Worm (Caenorhabditis elegans): ENCODE results near the gene sre-7.
"Not testable (repeated sequence)": the region's sequence is repeated elsewhere in the genome, so short reads cannot be mapped to it uniquely, and the experiment has no call there.

Gene sre-7

DNA sequence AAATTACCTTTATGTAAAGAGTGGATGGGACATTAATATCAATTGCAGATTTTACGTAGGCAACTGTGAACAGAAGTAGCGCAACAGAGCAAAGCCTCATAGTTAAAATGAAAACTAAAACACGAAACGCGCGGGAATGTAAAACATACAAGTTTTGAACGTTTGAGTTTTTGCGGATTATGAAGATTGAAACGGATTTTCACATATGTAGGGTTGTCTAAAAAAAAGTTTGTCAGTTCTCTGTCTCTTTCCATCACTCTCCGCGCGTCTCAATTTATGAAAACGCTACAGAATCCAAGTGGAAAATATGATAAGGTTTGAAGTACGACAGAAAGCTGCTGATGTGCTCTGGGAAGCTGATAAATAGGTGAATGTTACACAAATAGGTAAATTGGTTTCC, 2.8 kb downstream of the sre-7 start, which contains the start of gene K02E11.3:
TSS of gene K02E11.3 (minus strand) at position 101 of the 400 bp plus-strand sequence.
- TF ChIP-seq W03F9.2 (tag; optimal IDR thresholded peaks at IDR 0.05) (no peak), him-1 (tag; optimal IDR thresholded peaks at IDR 0.05) (no peak), dao-5 (tag; optimal IDR thresholded peaks at IDR 0.05) (no peak)

DNA sequence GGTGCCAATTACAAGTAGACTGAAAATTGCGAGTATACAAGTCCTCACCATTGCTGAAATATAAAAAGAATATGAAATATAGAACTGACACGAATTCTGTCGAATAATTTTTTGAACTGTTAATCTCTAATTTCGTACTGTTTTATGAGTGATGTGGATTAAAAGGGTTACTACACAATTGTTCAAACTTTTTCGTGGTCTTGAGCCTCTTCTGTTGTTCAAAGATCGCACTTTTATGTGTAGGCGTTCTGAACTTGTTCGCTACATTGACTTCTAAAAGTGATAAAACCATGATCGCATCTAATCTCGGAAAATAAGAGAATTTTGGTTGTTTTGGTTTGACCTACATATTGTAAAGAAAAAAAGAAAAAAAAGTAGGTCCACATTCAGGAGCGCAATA, 4.0 kb downstream of the sre-7 start, which contains the start of gene K02E11.4:
TSS of gene K02E11.4 (minus strand) at position 101 of the 400 bp plus-strand sequence.
- TF ChIP-seq him-1 (tag; optimal IDR thresholded peaks at IDR 0.05) = no peak
- no peak for TF ChIP-seq dao-5 (tag; optimal IDR thresholded peaks at IDR 0.05)
- no peak for TF ChIP-seq W03F9.2 (tag; optimal IDR thresholded peaks at IDR 0.05)

DNA sequence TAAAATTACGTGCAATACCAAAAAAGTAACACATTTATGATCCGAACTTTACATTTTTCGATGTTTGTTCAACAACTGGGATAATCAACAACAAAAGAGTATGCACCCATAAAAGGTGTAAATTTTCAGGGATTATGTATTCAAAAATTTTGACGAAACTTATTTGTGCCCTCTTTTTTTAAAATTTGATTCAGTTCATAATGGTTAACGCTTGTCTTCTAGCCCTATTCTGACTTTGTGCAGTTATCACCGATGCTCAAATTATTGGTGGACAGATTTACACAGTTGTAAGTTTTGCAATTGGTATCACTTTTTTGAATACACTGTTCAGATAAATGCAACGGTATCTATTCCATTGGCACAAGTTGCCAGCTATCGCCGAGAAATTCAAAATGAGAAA, 4.7 kb downstream of the sre-7 start, which contains the start of gene K02E11.6:
TSS of gene K02E11.6 (plus strand) at position 149 of the 400 bp plus-strand sequence.
- no peak for TF ChIP-seq him-1 (tag; optimal IDR thresholded peaks at IDR 0.05)
- TF ChIP-seq dao-5 (tag; optimal IDR thresholded peaks at IDR 0.05) = no peak
- no peak for TF ChIP-seq W03F9.2 (tag; optimal IDR thresholded peaks at IDR 0.05)

DNA sequence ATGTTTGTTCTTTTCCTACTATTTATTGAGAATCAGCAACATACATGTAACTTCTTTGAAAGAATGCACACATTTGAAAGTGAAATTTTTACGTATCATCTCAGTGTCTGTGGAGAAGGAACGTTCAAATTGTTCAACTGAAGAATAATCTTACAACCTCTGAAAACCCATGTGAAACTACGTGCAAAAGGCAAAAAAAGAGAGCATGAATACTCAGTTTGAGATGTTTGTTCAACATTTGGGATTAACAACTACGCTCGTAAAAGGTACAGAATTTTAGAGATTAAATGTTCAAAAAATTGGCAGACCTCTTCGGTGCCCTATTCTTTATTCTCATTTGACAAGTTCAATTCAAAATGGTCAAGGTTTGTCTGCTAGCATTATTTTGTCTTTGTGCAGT, 8.0 kb downstream of the sre-7 start, which contains the start of gene K02E11.5:
TSS of gene K02E11.5 (plus strand) at position 301 of the 400 bp plus-strand sequence.
- TF ChIP-seq him-1 (tag; optimal IDR thresholded peaks at IDR 0.05) (no peak), W03F9.2 (tag; optimal IDR thresholded peaks at IDR 0.05) (no peak)

DNA sequence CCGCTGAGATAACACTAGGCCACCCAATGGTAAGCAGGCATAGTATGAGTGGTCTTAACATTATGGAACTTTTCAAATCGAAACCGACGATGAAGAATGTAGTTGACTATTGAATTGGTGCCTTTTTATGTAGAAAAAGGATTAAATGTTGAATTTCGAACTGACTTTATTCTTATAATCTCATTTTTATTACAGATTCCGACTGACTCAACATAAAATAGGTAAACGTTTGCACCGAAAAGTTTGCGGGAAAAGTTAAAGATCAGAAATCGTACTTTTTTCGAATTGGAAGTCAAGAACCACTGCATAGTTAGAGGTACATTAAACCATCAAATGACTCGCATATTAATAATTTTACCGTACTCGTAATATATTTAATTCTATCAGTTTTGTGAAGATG, 10.2 kb downstream of the sre-7 start, which contains the start of gene K02E11.7:
TSS of gene K02E11.7 (minus strand) at position 101 of the 400 bp plus-strand sequence.
- TF ChIP-seq dao-5 (tag; optimal IDR thresholded peaks at IDR 0.05) = no peak
- no peak for TF ChIP-seq W03F9.2 (tag; optimal IDR thresholded peaks at IDR 0.05)
- no peak for TF ChIP-seq him-1 (tag; optimal IDR thresholded peaks at IDR 0.05)

DNA sequence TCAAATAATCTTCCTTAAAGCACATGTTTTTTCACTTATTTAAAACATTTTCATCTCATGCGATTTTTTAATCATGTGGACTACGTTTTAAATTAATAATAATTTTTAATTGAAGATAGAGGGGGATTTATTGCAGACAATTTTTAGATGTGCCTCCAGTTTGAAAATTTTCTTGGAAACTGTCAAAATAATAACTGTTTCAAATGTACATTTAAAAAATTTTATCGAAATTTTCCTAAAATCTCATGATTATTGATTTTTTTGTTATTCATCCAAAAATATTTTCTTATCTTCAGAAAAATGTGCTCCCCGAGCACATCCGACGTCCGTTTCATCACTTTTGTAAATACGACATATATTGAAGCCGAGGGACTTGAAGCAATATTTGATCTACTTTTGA, 12.8 kb downstream of the sre-7 start, which contains the start of gene sre-8:
TSS of gene sre-8 (plus strand) at position 301 of the 400 bp plus-strand sequence.
- TF ChIP-seq W03F9.2 (tag; optimal IDR thresholded peaks at IDR 0.05) (no peak), dao-5 (tag; optimal IDR thresholded peaks at IDR 0.05) (no peak), him-1 (tag; optimal IDR thresholded peaks at IDR 0.05) (no peak)

DNA sequence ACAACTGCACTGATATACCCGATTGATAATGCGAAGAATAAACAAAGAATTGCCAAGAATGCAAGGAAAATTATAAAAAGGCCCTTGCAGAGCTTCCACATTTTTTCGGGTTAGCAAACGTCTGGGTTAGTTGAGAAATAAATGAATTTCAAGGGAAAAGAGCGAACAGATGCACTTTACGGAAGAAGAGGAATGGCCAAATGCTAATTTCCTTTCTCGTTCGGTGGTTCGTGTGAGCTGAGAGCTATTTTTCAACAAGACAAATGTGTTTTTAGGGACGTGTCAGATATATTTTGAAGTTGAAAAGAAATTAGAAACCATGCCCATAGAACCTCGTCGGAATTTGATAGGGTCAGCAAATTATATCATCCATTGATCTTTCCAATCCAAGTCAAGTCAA, 16.8 kb downstream of the sre-7 start, which contains the start of gene F40G12.2:
TSS of gene F40G12.2 (minus strand) at position 101 of the 400 bp plus-strand sequence.
- no peak for TF ChIP-seq him-1 (tag; optimal IDR thresholded peaks at IDR 0.05)
- no peak for TF ChIP-seq W03F9.2 (tag; optimal IDR thresholded peaks at IDR 0.05)
- TF ChIP-seq dao-5 (tag; optimal IDR thresholded peaks at IDR 0.05) = no peak

DNA sequence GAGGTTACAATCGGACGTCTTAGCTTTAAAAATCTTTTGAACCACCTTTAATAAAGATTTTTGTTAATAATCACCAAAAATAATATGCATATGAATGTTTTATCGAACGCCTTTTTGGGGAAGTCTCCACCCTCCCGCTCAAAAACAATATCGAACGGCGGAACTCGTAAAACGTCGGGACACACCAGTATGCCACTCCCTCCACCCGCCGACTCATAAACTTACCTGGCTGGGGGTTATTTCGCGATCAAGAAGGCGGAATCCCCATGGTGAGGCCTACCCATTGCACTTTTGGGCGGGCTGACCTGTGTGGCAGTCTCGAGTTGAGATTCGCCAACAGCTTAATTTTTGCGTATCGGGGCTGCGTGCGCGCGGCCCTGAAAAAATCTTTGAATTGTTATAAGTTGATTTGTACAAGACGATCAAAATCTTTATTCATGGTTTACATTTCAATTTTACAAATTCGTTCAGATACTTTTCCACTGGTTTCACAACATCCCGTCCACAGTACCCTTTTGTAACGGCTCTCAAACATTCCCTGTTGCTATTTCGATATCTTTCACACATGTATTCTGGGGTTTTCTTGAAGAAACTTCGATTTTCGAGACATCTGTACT, 23.4 kb downstream of the sre-7 start:
- TF ChIP-seq him-1 (tag; optimal IDR thresholded peaks at IDR 0.05) (no peak), dao-5 (tag; optimal IDR thresholded peaks at IDR 0.05) (no peak), W03F9.2 (tag; optimal IDR thresholded peaks at IDR 0.05) (no peak)

DNA sequence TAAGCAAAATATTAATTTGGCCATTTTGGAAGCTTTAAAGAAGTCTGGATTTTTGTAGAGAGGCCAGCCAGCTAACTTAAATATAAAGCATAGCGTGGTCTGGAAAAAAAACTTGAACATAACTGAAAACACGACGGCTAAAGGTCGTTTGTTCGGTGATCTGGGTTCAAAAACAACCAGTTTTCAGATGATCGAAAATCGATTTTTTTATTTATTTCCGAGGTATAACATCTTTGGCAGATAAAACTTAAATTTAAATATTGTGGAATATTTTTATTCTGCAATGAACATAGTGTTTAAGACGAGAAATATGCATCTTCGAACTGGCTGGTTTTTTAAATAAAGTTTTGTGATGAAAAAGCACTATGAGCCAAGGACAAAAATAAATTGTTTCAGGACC, 24.6 kb downstream of the sre-7 start, which contains the start of gene F40G12.4:
TSS of gene F40G12.4 (minus strand) at position 101 of the 400 bp plus-strand sequence.
- TF ChIP-seq W03F9.2 (tag; optimal IDR thresholded peaks at IDR 0.05) (no peak), dao-5 (tag; optimal IDR thresholded peaks at IDR 0.05) (no peak), him-1 (tag; optimal IDR thresholded peaks at IDR 0.05) (no peak)

DNA sequence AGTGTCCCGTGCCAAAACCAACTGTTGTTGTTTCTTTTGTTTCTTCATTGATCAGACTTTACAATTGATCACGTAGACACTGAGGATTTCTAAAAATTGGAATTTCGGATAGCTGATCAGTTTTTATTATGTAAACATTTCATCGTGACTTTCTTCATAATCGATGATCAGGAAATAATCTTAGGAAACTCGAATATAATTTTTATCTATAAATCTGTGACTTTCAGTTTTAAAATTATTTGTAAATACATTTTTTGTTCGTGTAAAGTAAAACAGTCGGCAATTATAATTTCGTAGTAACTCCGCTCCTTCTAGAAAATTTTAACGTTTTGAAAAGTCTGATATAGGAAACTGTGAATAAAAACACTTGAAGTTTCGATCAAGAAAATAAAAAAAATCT, 26.7 kb downstream of the sre-7 start, which contains the start of gene F40G12.5:
TSS of gene F40G12.5 (minus strand) at position 101 of the 400 bp plus-strand sequence.
- TF ChIP-seq him-1 (tag; optimal IDR thresholded peaks at IDR 0.05) (no peak), dao-5 (tag; optimal IDR thresholded peaks at IDR 0.05) (no peak), W03F9.2 (tag; optimal IDR thresholded peaks at IDR 0.05) (no peak)

DNA sequence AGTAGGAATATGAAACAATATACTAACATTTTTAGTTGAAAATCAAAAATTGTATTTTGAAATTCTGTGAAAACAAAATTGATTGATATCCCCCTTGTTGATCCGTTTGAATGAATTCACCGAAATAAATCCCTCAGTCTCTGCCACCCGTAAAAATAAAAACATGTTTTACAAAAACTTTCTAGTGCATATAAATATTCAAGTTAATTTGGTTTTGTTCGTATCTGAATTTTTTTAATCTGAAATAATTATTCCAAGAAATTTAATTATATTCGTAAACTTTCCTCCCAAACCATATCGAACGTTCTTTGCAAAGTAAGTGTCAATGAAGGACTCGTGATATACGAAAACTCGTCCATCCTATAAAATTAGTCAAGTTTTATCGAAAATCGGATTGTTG, 29.0 kb downstream of the sre-7 start, which contains the start of gene F40G12.6:
TSS of gene F40G12.6 (minus strand) at position 101 of the 400 bp plus-strand sequence.
- no peak for TF ChIP-seq him-1 (tag; optimal IDR thresholded peaks at IDR 0.05)
- TF ChIP-seq dao-5 (tag; optimal IDR thresholded peaks at IDR 0.05) = no peak
- TF ChIP-seq W03F9.2 (tag; optimal IDR thresholded peaks at IDR 0.05) = no peak

DNA sequence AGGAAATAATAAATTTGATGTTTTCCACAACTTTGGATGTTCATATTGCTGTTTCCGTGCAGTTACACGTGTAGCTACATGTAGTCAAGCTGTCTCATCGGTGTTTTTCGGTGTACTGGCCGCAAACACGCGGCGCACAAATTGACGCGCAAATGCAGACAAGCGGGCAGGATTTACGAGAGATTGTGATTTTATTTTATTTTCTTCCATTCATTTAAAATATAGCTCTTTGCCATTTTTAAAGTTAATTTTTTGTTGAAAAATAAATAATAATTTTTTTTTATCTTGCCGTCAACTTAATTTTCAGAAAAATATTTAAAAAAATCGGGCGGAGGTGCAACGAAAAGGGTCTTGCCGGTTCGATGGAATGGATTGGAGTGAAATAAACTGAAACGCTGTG, 30.3 kb downstream of the sre-7 start, which contains the start of gene F40G12.7:
TSS of gene F40G12.7 (plus strand) at position 301 of the 400 bp plus-strand sequence.
- TF ChIP-seq W03F9.2, dao-5, him-1 (tag; optimal IDR thresholded peaks at IDR 0.05): not testable (repeated sequence)

DNA sequence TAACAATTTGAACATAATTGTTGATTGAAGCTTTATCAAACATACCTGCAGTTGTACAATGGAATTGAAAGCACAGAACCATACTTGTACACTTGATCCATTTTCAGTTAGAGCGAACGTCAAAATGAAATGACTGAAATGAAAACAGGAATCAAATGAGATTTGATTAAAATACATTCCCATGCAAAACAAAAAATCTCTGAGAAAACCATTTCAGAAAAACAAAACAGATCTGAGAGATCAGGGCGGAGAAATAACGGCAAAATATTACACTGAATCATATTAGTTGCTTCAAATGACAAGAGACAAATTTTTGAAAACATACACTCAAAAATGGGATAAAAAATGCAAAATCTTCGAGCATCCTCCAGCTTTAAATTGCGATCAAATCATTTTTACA, 35.8 kb downstream of the sre-7 start, which contains the start of gene srt-33:
TSS of gene srt-33 (minus strand) at position 101 of the 400 bp plus-strand sequence.
- TF ChIP-seq him-1 (tag; optimal IDR thresholded peaks at IDR 0.05) = no peak
- no peak for TF ChIP-seq dao-5 (tag; optimal IDR thresholded peaks at IDR 0.05)
- TF ChIP-seq W03F9.2 (tag; optimal IDR thresholded peaks at IDR 0.05) = no peak

DNA sequence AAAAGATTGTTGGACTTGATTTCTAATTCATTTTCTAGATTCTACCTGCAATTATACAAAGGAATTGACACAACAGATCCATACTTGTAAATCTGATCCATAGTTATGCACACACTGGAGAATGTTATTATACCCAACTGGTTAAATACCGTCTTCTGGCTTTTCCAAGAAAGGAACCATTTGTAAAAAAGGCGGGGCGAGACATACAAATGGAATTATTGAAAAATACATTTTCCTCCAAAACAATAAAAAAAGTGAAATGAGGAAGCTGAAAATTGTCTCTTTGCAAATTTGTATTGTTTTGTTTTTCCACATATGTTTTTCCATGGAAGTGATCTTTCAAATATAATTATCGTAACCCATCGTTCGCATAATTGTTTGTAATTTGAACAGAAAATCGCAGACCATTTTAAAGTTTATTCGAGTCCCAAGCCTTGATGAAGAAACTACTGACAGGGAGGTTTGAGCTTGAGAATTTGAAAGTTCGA, 38.3 kb downstream of the sre-7 start, which contains the start of the genes srt-74 and F40G12.9:
TSS of gene srt-74 (minus strand) at position 101 of the 488 bp plus-strand sequence.
TSS of gene F40G12.9 (plus strand) at position 438 of the 488 bp plus-strand sequence.
- TF ChIP-seq him-1 (tag; optimal IDR thresholded peaks at IDR 0.05) (no peak), W03F9.2 (tag; optimal IDR thresholded peaks at IDR 0.05) (no peak), dao-5 (tag; optimal IDR thresholded peaks at IDR 0.05) (no peak)

Data from whole organism, L4/young adult.